Worm (Caenorhabditis elegans): Measurements from ENCODE around the gene tbb-6.

tbb-6 gene

ce11 chrV:12288577-12288976, 27.2 kb downstream of the tbb-6 start, which contains the start of gene rskd-1 (continued):
- no peak for TF ChIP-seq lin-39 (tag; optimal IDR thresholded peaks at IDR 0.05)
- TF ChIP-seq nhr-12 (tag; optimal IDR thresholded peaks at IDR 0.05) = no peak

ce11 chrV:12291587-12291986, 30.3 kb downstream of the tbb-6 start, which contains the start of the genes srpa-68 and srh-16:
Gene srpa-68 (minus strand): TSS chrV:12291658.
Gene srh-16 (plus strand): TSS chrV:12291861.
- TF ChIP-seq blmp-1 (tag; optimal IDR thresholded peaks at IDR 0.05; ENCODE audit: insufficient read depth) = peak; percentile 47
- TF ChIP-seq ceh-16 (tag; optimal IDR thresholded peaks at IDR 0.05) = peak; percentile 75
- no peak for TF ChIP-seq nhr-23 (tag; optimal IDR thresholded peaks at IDR 0.05)
- TF ChIP-seq nhr-11 (tag; optimal IDR thresholded peaks at IDR 0.05) = no peak
- TF ChIP-seq nhr-6 (tag; optimal IDR thresholded peaks at IDR 0.05) = no peak
- peak; percentile 93 for TF ChIP-seq mab-5 (tag; optimal IDR thresholded peaks at IDR 0.05)
- TF ChIP-seq peb-1 (tag; optimal IDR thresholded peaks at IDR 0.05) = no peak
- TF ChIP-seq fos-1 (tag; optimal IDR thresholded peaks at IDR 0.05) = peak; percentile 69
- no peak for TF ChIP-seq aly-2 (tag; optimal IDR thresholded peaks at IDR 0.05)
- no peak for TF ChIP-seq skn-1 (tag; optimal IDR thresholded peaks at IDR 0.05)
- TF ChIP-seq nhr-10 (tag; optimal IDR thresholded peaks at IDR 0.05) = peak; percentile 70
- peak; percentile 99 for TF ChIP-seq gmeb-1 (tag; optimal IDR thresholded peaks at IDR 0.05)
- no peak for TF ChIP-seq elt-3 (tag; optimal IDR thresholded peaks at IDR 0.05)
- TF ChIP-seq ama-1 (optimal IDR thresholded peaks at IDR 0.05) = peak; percentile 41
- TF ChIP-seq lin-13 (GFP tag; optimal IDR thresholded peaks at IDR 0.05) = peak; percentile 81
- TF ChIP-seq dmd-4 (tag; optimal IDR thresholded peaks at IDR 0.05) = peak; percentile 45
- TF ChIP-seq R02D3.7 (tag; optimal IDR thresholded peaks at IDR 0.05) = peak; percentile 77
- peak; percentile 74 for TF ChIP-seq snpc-4 (tag; optimal IDR thresholded peaks at IDR 0.05)
- peak; percentile 88 for TF ChIP-seq F13H6.1 (tag; optimal IDR thresholded peaks at IDR 0.05)
- peak; percentile 81 for TF ChIP-seq lin-11 (tag; optimal IDR thresholded peaks at IDR 0.05)
- TF ChIP-seq alr-1 (tag; optimal IDR thresholded peaks at IDR 0.05) = no peak
- no peak for TF ChIP-seq ztf-1 (GFP tag; conservative IDR thresholded peaks at IDR 0.05)
- TF ChIP-seq nhr-129 (tag; optimal IDR thresholded peaks at IDR 0.05) = peak; percentile 56
- TF ChIP-seq crh-2 (tag; optimal IDR thresholded peaks at IDR 0.05) = peak; percentile 91
- peak; percentile 53 for TF ChIP-seq ceh-82 (tag; optimal IDR thresholded peaks at IDR 0.05)
- TF ChIP-seq Y55F3AM.14 (GFP tag; optimal IDR thresholded peaks at IDR 0.05) = peak; percentile 22
- no peak for TF ChIP-seq elt-1 (tag; optimal IDR thresholded peaks at IDR 0.05)
- no peak for TF ChIP-seq mbf-1 (tag; optimal IDR thresholded peaks at IDR 0.05)
- peak; percentile 56 for TF ChIP-seq nhr-237 (tag; optimal IDR thresholded peaks at IDR 0.05)
- peak; percentile 61 for TF ChIP-seq ztf-4 (tag; optimal IDR thresholded peaks at IDR 0.05)
- no peak for TF ChIP-seq unc-39 (tag; optimal IDR thresholded peaks at IDR 0.05)
- peak; percentile 37 for TF ChIP-seq zag-1 (tag; optimal IDR thresholded peaks at IDR 0.05)
- peak; percentile 95 for TF ChIP-seq sma-9 (GFP tag; optimal IDR thresholded peaks at IDR 0.05)
- TF ChIP-seq sma-9 (tag; optimal IDR thresholded peaks at IDR 0.05) = no peak
- TF ChIP-seq mdl-1 (tag; optimal IDR thresholded peaks at IDR 0.05) = no peak
- no peak for TF ChIP-seq lin-39 (tag; optimal IDR thresholded peaks at IDR 0.05)
- peak; percentile 65 for TF ChIP-seq egl-27 (tag; optimal IDR thresholded peaks at IDR 0.05)
- peak; percentile 88 for TF ChIP-seq nhr-25 (tag; optimal IDR thresholded peaks at IDR 0.05)
- TF ChIP-seq nhr-77 (tag; optimal IDR thresholded peaks at IDR 0.05) = no peak
- no peak for TF ChIP-seq nhr-12 (tag; optimal IDR thresholded peaks at IDR 0.05)
- TF ChIP-seq C34F6.9 (tag; optimal IDR thresholded peaks at IDR 0.05) = peak; percentile 91
- peak; percentile 90 to 95 for TF ChIP-seq lsy-2 (tag; optimal IDR thresholded peaks at IDR 0.05)
- TF ChIP-seq ztf-11 (tag; optimal IDR thresholded peaks at IDR 0.05) = no peak
- TF ChIP-seq sma-3 (GFP tag; optimal IDR thresholded peaks at IDR 0.05) = peak; percentile 90
- peak; percentile 43 for TF ChIP-seq unc-62 (GFP tag; optimal IDR thresholded peaks at IDR 0.05)
- TF ChIP-seq ZK546.5 (tag; optimal IDR thresholded peaks at IDR 0.05) = peak; percentile 26
- TF ChIP-seq nhr-21 (tag; optimal IDR thresholded peaks at IDR 0.05) = peak; percentile 79
- TF ChIP-seq unc-55 (GFP tag; optimal IDR thresholded peaks at IDR 0.05) = peak; percentile 95
- peak; percentile 83 for TF ChIP-seq sem-4 (tag; optimal IDR thresholded peaks at IDR 0.05)
